Worm (Caenorhabditis elegans): ENCODE measurements around the gene Y42G9A.3.

The Y42G9A.3 gene

ce11 chrIII:6147903-6148302, 1.8 kb downstream of the Y42G9A.3 start, which contains the start of gene Y42G9A.2:
Gene Y42G9A.2 (plus strand): TSS chrIII:6148186.
- TF ChIP-seq zip-8 (tag; optimal IDR thresholded peaks at IDR 0.05) (no peak), flh-1 (GFP tag; optimal IDR thresholded peaks at IDR 0.05) (no peak), ces-1 (GFP tag; optimal IDR thresholded peaks at IDR 0.05) (no peak), blmp-1 (tag; optimal IDR thresholded peaks at IDR 0.05) (no peak), ceh-43 (GFP tag; optimal IDR thresholded peaks at IDR 0.05) (no peak), mls-2 (tag; optimal IDR thresholded peaks at IDR 0.05) (no peak), ztf-11 (tag; optimal IDR thresholded peaks at IDR 0.05) (no peak), ceh-39 (tag; optimal IDR thresholded peaks at IDR 0.05) (no peak), mep-1 (tag; optimal IDR thresholded peaks at IDR 0.05) (no peak), mab-5 (tag; optimal IDR thresholded peaks at IDR 0.05) (no peak), snpc-4 (tag; optimal IDR thresholded peaks at IDR 0.05) (no peak), nhr-28 (tag; optimal IDR thresholded peaks at IDR 0.05) (no peak), lin-13 (tag; optimal IDR thresholded peaks at IDR 0.05) (no peak), nhr-2 (tag; optimal IDR thresholded peaks at IDR 0.05) (no peak), tbx-8 (GFP tag; optimal IDR thresholded peaks at IDR 0.05) (no peak), drap-1 (GFP tag; optimal IDR thresholded peaks at IDR 0.05) (no peak), sem-2 (GFP tag; optimal IDR thresholded peaks at IDR 0.05) (no peak), bed-3 (GFP tag; optimal IDR thresholded peaks at IDR 0.05) (no peak), lin-32 (GFP tag; optimal IDR thresholded peaks at IDR 0.05) (no peak), lsy-2 (tag; optimal IDR thresholded peaks at IDR 0.05) (no peak)

ce11 chrIII:6148684-6149083, 2.6 kb downstream of the Y42G9A.3 start:
- no peak for TF ChIP-seq M03D4.4 (tag; optimal IDR thresholded peaks at IDR 0.05)

ce11 chrIII:6149467-6150072, 3.5 kb downstream of the Y42G9A.3 start, which contains the start of the genes wht-7 and Y42G9A.1:
Gene wht-7 (minus strand): TSS chrIII:6149597.
Gene Y42G9A.1 (plus strand): TSS chrIII:6149961.
- no peak for TF ChIP-seq ham-2 (GFP tag; optimal IDR thresholded peaks at IDR 0.05)
- TF ChIP-seq bed-3 (GFP tag; optimal IDR thresholded peaks at IDR 0.05), result no peak
- TF ChIP-seq sptf-1 (tag; optimal IDR thresholded peaks at IDR 0.05), result no peak
- no peak for TF ChIP-seq zip-8 (tag; optimal IDR thresholded peaks at IDR 0.05)
- TF ChIP-seq hlh-1 (tag; optimal IDR thresholded peaks at IDR 0.05), result no peak
- TF ChIP-seq cnd-1 (tag; optimal IDR thresholded peaks at IDR 0.05), result no peak
- TF ChIP-seq M03D4.4 (tag; optimal IDR thresholded peaks at IDR 0.05), result no peak
- no peak for TF ChIP-seq ceh-43 (GFP tag; optimal IDR thresholded peaks at IDR 0.05)
- no peak for TF ChIP-seq lin-32 (GFP tag; optimal IDR thresholded peaks at IDR 0.05)
- no peak for TF ChIP-seq unc-39 (tag; optimal IDR thresholded peaks at IDR 0.05)
- no peak for TF ChIP-seq blmp-1 (tag; optimal IDR thresholded peaks at IDR 0.05)
- no peak for TF ChIP-seq drap-1 (GFP tag; optimal IDR thresholded peaks at IDR 0.05)
- TF ChIP-seq nhr-12 (tag; optimal IDR thresholded peaks at IDR 0.05), result no peak
- no peak for TF ChIP-seq lin-13 (tag; optimal IDR thresholded peaks at IDR 0.05)
- TF ChIP-seq unc-120 (tag; optimal IDR thresholded peaks at IDR 0.05; ENCODE audit: poor library complexity, severe bottlenecking), result no peak
- TF ChIP-seq tbx-8 (GFP tag; optimal IDR thresholded peaks at IDR 0.05), result no peak
- TF ChIP-seq elt-3 (tag; optimal IDR thresholded peaks at IDR 0.05), result no peak
- no peak for TF ChIP-seq ceh-39 (tag; optimal IDR thresholded peaks at IDR 0.05)

ce11 chrIII:6154586-6154985, 8.5 kb downstream of the Y42G9A.3 start:
- no peak for TF ChIP-seq mep-1 (tag; optimal IDR thresholded peaks at IDR 0.05)
- TF ChIP-seq zip-8 (tag; optimal IDR thresholded peaks at IDR 0.05), result no peak
- no peak for TF ChIP-seq elt-3 (tag; optimal IDR thresholded peaks at IDR 0.05)
- TF ChIP-seq flh-1 (GFP tag; optimal IDR thresholded peaks at IDR 0.05), result no peak
- TF ChIP-seq nhr-28 (tag; optimal IDR thresholded peaks at IDR 0.05), result no peak
- TF ChIP-seq sptf-1 (tag; optimal IDR thresholded peaks at IDR 0.05), result no peak
- TF ChIP-seq ceh-39 (tag; optimal IDR thresholded peaks at IDR 0.05), result no peak
- no peak for TF ChIP-seq unc-120 (tag; optimal IDR thresholded peaks at IDR 0.05; ENCODE audit: poor library complexity, severe bottlenecking)
- TF ChIP-seq cnd-1 (tag; optimal IDR thresholded peaks at IDR 0.05), result no peak
- no peak for TF ChIP-seq unc-39 (tag; optimal IDR thresholded peaks at IDR 0.05)
- TF ChIP-seq mls-2 (tag; optimal IDR thresholded peaks at IDR 0.05), result no peak
- no peak for TF ChIP-seq lsy-2 (tag; optimal IDR thresholded peaks at IDR 0.05)
- no peak for TF ChIP-seq ceh-43 (GFP tag; optimal IDR thresholded peaks at IDR 0.05)

ce11 chrIII:6155787-6156186, 9.7 kb downstream of the Y42G9A.3 start:
- TF ChIP-seq hlh-1 (tag; optimal IDR thresholded peaks at IDR 0.05) (no peak), ztf-11 (tag; optimal IDR thresholded peaks at IDR 0.05) (no peak), bed-3 (GFP tag; optimal IDR thresholded peaks at IDR 0.05) (no peak), zip-8 (tag; optimal IDR thresholded peaks at IDR 0.05) (no peak), cnd-1 (tag; optimal IDR thresholded peaks at IDR 0.05) (no peak), flh-1 (GFP tag; optimal IDR thresholded peaks at IDR 0.05) (no peak), nhr-76 (tag; optimal IDR thresholded peaks at IDR 0.05) (no peak), ces-1 (GFP tag; optimal IDR thresholded peaks at IDR 0.05) (no peak), nhr-2 (tag; optimal IDR thresholded peaks at IDR 0.05) (no peak), sem-2 (GFP tag; optimal IDR thresholded peaks at IDR 0.05) (no peak), nhr-12 (tag; optimal IDR thresholded peaks at IDR 0.05) (no peak), drap-1 (GFP tag; optimal IDR thresholded peaks at IDR 0.05) (no peak), mab-5 (tag; optimal IDR thresholded peaks at IDR 0.05) (no peak), nhr-237 (tag; optimal IDR thresholded peaks at IDR 0.05) (no peak), blmp-1 (tag; optimal IDR thresholded peaks at IDR 0.05) (no peak), unc-120 (tag; optimal IDR thresholded peaks at IDR 0.05; ENCODE audit: poor library complexity, severe bottlenecking) (no peak), ceh-39 (tag; optimal IDR thresholded peaks at IDR 0.05) (no peak), ham-2 (GFP tag; optimal IDR thresholded peaks at IDR 0.05) (no peak), elt-3 (tag; optimal IDR thresholded peaks at IDR 0.05) (no peak)
